Fruit fly (Drosophila melanogaster) whole organism, embryonic: Measurements from ENCODE around the gene Tis11.

Experiments
- Bgb ChIP-seq: fragments of 200-800 bp; sonication (Bioruptor generic); IDR thresholded peaks from 2 replicates; pipeline ENCODE4 v1.3.6; 2022; ENCODE audit warnings: missing biosample characterization, missing genetic modification characterization; ENCODE audit not compliant: partially characterized antibody
- CG10431 ChIP-seq: fragments of 200-800 bp; sonication (Bioruptor generic); optimal IDR thresholded peaks from 3 replicates; lab custom pipeline; 2018; ENCODE audit warnings: missing biosample characterization, mild to moderate bottlenecking, missing genetic modification characterization
- CG11247 ChIP-seq: fragments of 200-800 bp; sonication (Bioruptor generic); IDR thresholded peaks from 2 replicates; pipeline ENCODE4 v1.3.6; 2022; ENCODE audit warnings: missing biosample characterization, missing genetic modification characterization
- CG12391 ChIP-seq: fragments of 200-800 bp; sonication (Bioruptor generic); optimal IDR thresholded peaks from 3 replicates; lab custom pipeline; 2018; ENCODE audit warnings: missing biosample characterization, mild to moderate bottlenecking, missing genetic modification characterization, moderate library complexity
- CG12942 ChIP-seq: fragments of 200-800 bp; sonication (Bioruptor generic); optimal IDR thresholded peaks from 3 replicates; lab custom pipeline; 2016; ENCODE audit warnings: missing biosample characterization, missing genetic modification characterization
- CG13624 ChIP-seq: fragments of 200-800 bp; sonication (Bioruptor generic); optimal IDR thresholded peaks from 2 replicates; lab custom pipeline; 2016; ENCODE audit warnings: missing biosample characterization, missing genetic modification characterization
- CG16815 ChIP-seq: fragments of 200-800 bp; sonication (Bioruptor generic); optimal IDR thresholded peaks from 3 replicates; lab custom pipeline; 2017; ENCODE audit warnings: missing biosample characterization, mild to moderate bottlenecking, missing genetic modification characterization
- CG2889 ChIP-seq: fragments of 200-800 bp; sonication (Bioruptor generic); IDR thresholded peaks from 3 replicates; pipeline ENCODE4 v1.3.6; 2022; ENCODE audit warnings: missing biosample characterization, missing genetic modification characterization
- CG3847 ChIP-seq: fragments of 200-800 bp; sonication (Bioruptor generic); IDR thresholded peaks from 2 replicates; pipeline ENCODE4 v1.3.6; 2022; ENCODE audit warnings: missing biosample characterization, missing genetic modification characterization
- CG6791 ChIP-seq: fragments of 200-800 bp; sonication (Bioruptor generic); IDR thresholded peaks from 3 replicates; pipeline ENCODE4 v1.3.6; 2022; ENCODE audit warnings: missing biosample characterization, missing genetic modification characterization; ENCODE audit not compliant: partially characterized antibody
- CG6854 ChIP-seq: fragments of 200-800 bp; sonication (Bioruptor generic); optimal IDR thresholded peaks from 3 replicates; lab custom pipeline; 2017; ENCODE audit warnings: missing biosample characterization, mild to moderate bottlenecking, missing genetic modification characterization
- CG8290 ChIP-seq, 3 experiments: fragments of 200-800 bp; sonication (Bioruptor generic); optimal IDR thresholded peaks; 2 replicates each; lab custom pipeline; 2016 to 2019; ENCODE audit warnings: missing biosample characterization in 3 of 3, missing genetic modification characterization in 3 of 3, mild to moderate bottlenecking in 2 of 3, moderate library complexity in 1 of 3
- CG8359 ChIP-seq: fragments of 200-800 bp; sonication (Bioruptor generic); optimal IDR thresholded peaks from 2 replicates; lab custom pipeline; 2017; ENCODE audit warnings: missing biosample characterization, mild to moderate bottlenecking, missing genetic modification characterization, borderline replicate concordance
- CG9215 ChIP-seq: fragments of 200-800 bp; sonication (Bioruptor generic); IDR thresholded peaks from 2 replicates; pipeline ENCODE4 v1.3.6; 2022; ENCODE audit warnings: missing biosample characterization, missing genetic modification characterization
- CHES-1-like ChIP-seq: fragments of 200-800 bp; sonication (Bioruptor generic); optimal IDR thresholded peaks from 2 replicates; lab custom pipeline; 2016; ENCODE audit warnings: missing biosample characterization, missing genetic modification characterization
- CTCF ChIP-seq: fragments of 200-800 bp; sonication (Bioruptor generic); optimal IDR thresholded peaks from 2 replicates; lab custom pipeline; 2017; ENCODE audit warnings: missing biosample characterization, mild to moderate bottlenecking, missing genetic modification characterization, moderate library complexity
- CrebB ChIP-seq: fragments of 200-800 bp; sonication (Bioruptor generic); optimal IDR thresholded peaks from 3 replicates; lab custom pipeline; 2018; ENCODE audit warnings: missing biosample characterization, mild to moderate bottlenecking, missing genetic modification characterization
- D19B ChIP-seq: fragments of 200-800 bp; sonication (Bioruptor generic); optimal IDR thresholded peaks from 2 replicates; lab custom pipeline; 2017; ENCODE audit warnings: missing biosample characterization, mild to moderate bottlenecking, missing genetic modification characterization
- Deaf1 ChIP-seq: fragments of 200-800 bp; optimal IDR thresholded peaks from 3 replicates; lab custom pipeline; 2019; ENCODE audit warnings: missing biosample characterization, mild to moderate bottlenecking, missing genetic modification characterization, moderate library complexity
- Dfd ChIP-seq, 2 experiments: fragments of >200 bp; optimal IDR thresholded peaks; 2 replicates each; lab custom pipeline; 2017; ENCODE audit warnings: missing biosample characterization in 2 of 2, missing genetic modification characterization in 2 of 2
- Doc2 ChIP-seq: fragments of 200-800 bp; sonication (Bioruptor generic); IDR thresholded peaks from 2 replicates; pipeline ENCODE4 v1.3.6; 2022; ENCODE audit warnings: missing biosample characterization, missing genetic modification characterization
- E2f1 ChIP-seq: fragments of 200-800 bp; sonication (Bioruptor generic); IDR thresholded peaks from 2 replicates; pipeline ENCODE4 v1.3.6; 2022; ENCODE audit warnings: missing biosample characterization, missing genetic modification characterization
- Ets65A ChIP-seq: fragments of 200-800 bp; sonication (Bioruptor generic); peaks from one replicate; lab custom pipeline; 2016; ENCODE audit warnings: missing biosample characterization, missing genetic modification characterization
- Fer1 ChIP-seq: fragments of 200-800 bp; sonication (Bioruptor generic); optimal IDR thresholded peaks from 2 replicates; lab custom pipeline; 2017; ENCODE audit warnings: missing biosample characterization, mild to moderate bottlenecking, missing genetic modification characterization
- Hand ChIP-seq: fragments of 200-800 bp; sonication (Bioruptor generic); optimal IDR thresholded peaks from 2 replicates; lab custom pipeline; 2017; ENCODE audit warnings: mild to moderate bottlenecking, missing biosample characterization, missing genetic modification reagents, missing genetic modification characterization
- Hmr ChIP-seq: fragments of 200-800 bp; sonication (Bioruptor generic); optimal IDR thresholded peaks from 3 replicates; lab custom pipeline; 2017; ENCODE audit warnings: mild to moderate bottlenecking, missing biosample characterization, missing genetic modification reagents, missing genetic modification characterization
- Hr39 ChIP-seq: fragments of >200 bp; optimal IDR thresholded peaks from 2 replicates; lab custom pipeline; 2017
- Jarid2 ChIP-seq: fragments of 200-800 bp; sonication (Bioruptor generic); optimal IDR thresholded peaks from 3 replicates; lab custom pipeline; 2017; ENCODE audit warnings: mild to moderate bottlenecking, missing biosample characterization, missing genetic modification reagents, missing genetic modification characterization
- MESR4 ChIP-seq: fragments of 200-800 bp; sonication (Bioruptor generic); optimal IDR thresholded peaks from 2 replicates; lab custom pipeline; 2018; ENCODE audit warnings: missing biosample characterization, mild to moderate bottlenecking, missing genetic modification characterization, moderate library complexity
- NC2β ChIP-seq: fragments of 200-800 bp; sonication (Bioruptor generic); optimal IDR thresholded peaks from 2 replicates; lab custom pipeline; 2016; ENCODE audit warnings: missing biosample characterization, missing genetic modification characterization
- NfI ChIP-seq: fragments of 200-800 bp; sonication (Bioruptor generic); optimal IDR thresholded peaks from 3 replicates; lab custom pipeline; 2018; ENCODE audit warnings: missing biosample characterization, mild to moderate bottlenecking, missing genetic modification characterization, moderate library complexity
- Ravus ChIP-seq: fragments of 200-800 bp; sonication (Bioruptor generic); IDR thresholded peaks from 2 replicates; pipeline ENCODE4 v1.3.6; 2022; ENCODE audit warnings: missing biosample characterization, missing genetic modification characterization
- Rx ChIP-seq: fragments of 200-800 bp; sonication (Bioruptor generic); IDR thresholded peaks from 2 replicates; pipeline ENCODE4 v1.3.6; 2022; ENCODE audit warnings: missing biosample characterization, missing genetic modification characterization
- Sry-δ ChIP-seq: fragments of 200-800 bp; sonication (Bioruptor generic); optimal IDR thresholded peaks from 2 replicates; lab custom pipeline; 2016; ENCODE audit warnings: missing biosample characterization, missing genetic modification characterization
- Xrp1 ChIP-seq: fragments of 200-800 bp; sonication (Bioruptor generic); IDR thresholded peaks from 2 replicates; pipeline ENCODE4 v1.3.6; 2022; ENCODE audit warnings: missing biosample characterization, missing genetic modification characterization
- ase ChIP-seq: fragments of 200-800 bp; sonication (Bioruptor generic); IDR thresholded peaks from 3 replicates; pipeline ENCODE4 v1.3.6; 2022; ENCODE audit warnings: missing biosample characterization, missing genetic modification characterization
- br ChIP-seq: fragments of >200 bp; optimal IDR thresholded peaks from 2 replicates; lab custom pipeline; 2017
- dmrt11E ChIP-seq: fragments of 200-800 bp; sonication (Bioruptor generic); optimal IDR thresholded peaks from 3 replicates; lab custom pipeline; 2018; ENCODE audit warnings: missing biosample characterization, mild to moderate bottlenecking, missing genetic modification characterization, moderate library complexity
- hbn ChIP-seq: fragments of 200-800 bp; sonication (Bioruptor generic); IDR thresholded peaks from 2 replicates; pipeline ENCODE4 v1.3.6; 2022; ENCODE audit warnings: missing biosample characterization, missing genetic modification characterization; ENCODE audit not compliant: partially characterized antibody
- kni ChIP-seq: fragments of 200-800 bp; sonication (Bioruptor generic); optimal IDR thresholded peaks from 3 replicates; lab custom pipeline; 2017; ENCODE audit warnings: mild to moderate bottlenecking, missing biosample characterization, missing genetic modification reagents, missing genetic modification characterization
- lilli ChIP-seq: fragments of 200-800 bp; sonication (Bioruptor generic); optimal IDR thresholded peaks from 3 replicates; lab custom pipeline; 2016; ENCODE audit warnings: missing biosample characterization, missing genetic modification characterization
- nau ChIP-seq: fragments of 200-800 bp; sonication (Bioruptor generic); optimal IDR thresholded peaks from 3 replicates; lab custom pipeline; 2017; ENCODE audit warnings: missing biosample characterization, mild to moderate bottlenecking, missing genetic modification characterization, missing genetic modification reagents
- pb ChIP-seq: fragments of 200-800 bp; sonication (Bioruptor generic); optimal IDR thresholded peaks from 3 replicates; lab custom pipeline; 2016; ENCODE audit warnings: missing biosample characterization, missing genetic modification characterization
- pho ChIP-seq: fragments of 200-800 bp; sonication (Bioruptor generic); optimal IDR thresholded peaks from 2 replicates; lab custom pipeline; 2016; ENCODE audit warnings: missing biosample characterization, missing genetic modification characterization
- pzg ChIP-seq: fragments of 200-800 bp; sonication (Bioruptor generic); optimal IDR thresholded peaks from 3 replicates; lab custom pipeline; 2018; ENCODE audit warnings: missing biosample characterization, mild to moderate bottlenecking, missing genetic modification characterization, moderate library complexity
- rib ChIP-seq: fragments of 200-800 bp; sonication (Bioruptor generic); IDR thresholded peaks from 2 replicates; pipeline ENCODE4 v1.3.6; 2022; ENCODE audit warnings: missing biosample characterization, missing genetic modification characterization
- row ChIP-seq: fragments of 200-800 bp; sonication (Bioruptor generic); IDR thresholded peaks from 3 replicates; pipeline ENCODE4 v1.3.6; 2022; ENCODE audit warnings: missing biosample characterization, missing genetic modification characterization
- run ChIP-seq: fragments of 200-800 bp; sonication (Bioruptor generic); optimal IDR thresholded peaks from 3 replicates; lab custom pipeline; 2018; ENCODE audit warnings: missing biosample characterization, mild to moderate bottlenecking, missing genetic modification characterization
- scrt ChIP-seq: fragments of 200-800 bp; sonication (Bioruptor generic); optimal IDR thresholded peaks from 2 replicates; lab custom pipeline; 2018; ENCODE audit warnings: missing biosample characterization, mild to moderate bottlenecking, missing genetic modification characterization, moderate library complexity
- ssp ChIP-seq: fragments of 200-800 bp; sonication (Bioruptor generic); IDR thresholded peaks from 2 replicates; pipeline ENCODE4 v1.3.6; 2022; ENCODE audit warnings: missing biosample characterization, missing genetic modification characterization
- ttk ChIP-seq: fragments of 200-800 bp; sonication (Bioruptor generic); IDR thresholded peaks from 2 replicates; pipeline ENCODE4 v2.1.2; 2022; ENCODE audit warnings: missing biosample characterization, missing genetic modification characterization
- wdn ChIP-seq: fragments of 200-800 bp; sonication (Bioruptor generic); IDR thresholded peaks from 2 replicates; pipeline ENCODE4 v1.3.6; 2022; ENCODE audit warnings: missing biosample characterization, missing genetic modification characterization

Tis11 gene

DNA sequence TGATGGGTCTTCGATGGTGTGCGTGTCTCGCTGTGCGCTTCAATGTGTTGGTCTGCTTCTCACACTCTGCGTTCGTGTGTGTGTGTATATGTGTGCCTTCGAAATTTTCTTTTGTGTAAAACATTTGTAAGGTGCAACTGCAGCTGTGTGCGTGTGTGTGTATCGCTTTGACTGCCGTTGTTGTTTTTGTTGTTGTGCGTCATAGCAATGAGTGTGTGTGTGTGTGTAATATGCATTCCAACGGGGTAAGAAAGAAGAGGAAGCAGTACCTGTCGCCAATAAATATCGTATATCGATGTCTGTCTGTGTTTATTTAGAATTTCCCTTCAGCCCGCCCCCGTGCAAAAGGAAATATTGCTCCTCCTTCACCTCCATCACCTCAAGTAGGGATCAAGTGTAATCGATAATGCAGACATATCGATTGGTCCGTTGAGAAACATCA lies 4.9 kb upstream of the Tis11 start (continued):
- TF ChIP-seq scrt (GFP tag; lab: Kevin White, UChicago) (no peak), Deaf1 (tag; lab: Kevin White, UChicago) (no peak), NC2β (no peak), ase (no peak), Hr39 (lab: Kevin White, UChicago) (no peak), pho (no peak), CG6791 (GFP tag; lab: Robert Waterston, UW) (peak; percentile 81), CG10431 (no peak), Ets65A (GFP tag; lab: Kevin White, UChicago) (no peak), rib (GFP tag; lab: Robert Waterston, UW) (peak; percentile 43; the same call in 1 of the 2 replicates), Doc2 (GFP tag; lab: Robert Waterston, UW) (no peak), hbn (0 out of 2 replicates have a peak, but pooled peaks have one; percentile 32), Sry-δ (peak; percentile 57), D19B (GFP tag; lab: Kevin White, UChicago) (no peak), CHES-1-like (GFP tag; lab: Kevin White, UChicago) (peak; percentile 47), Hmr (no peak), lilli (GFP tag; lab: Kevin White, UChicago) (no peak), ssp (GFP tag; lab: Robert Waterston, UW) (no peak), CG13624 (GFP tag; lab: Kevin White, UChicago) (no peak), Bgb (GFP tag; lab: Robert Waterston, UW) (peak; percentile 18; the same call in 1 of the 2 replicates), CG11247 (GFP tag; lab: Robert Waterston, UW) (no peak), CG2889 (GFP tag; lab: Robert Waterston, UW) (no peak), Ravus (GFP tag; lab: Robert Waterston, UW) (no peak), CG8290 (GFP tag; optimal IDR thresholded peaks at IDR 0.05; lab: Kevin White, UChicago) (peak; percentile 1), CG8290 (tag; optimal IDR thresholded peaks at IDR 0.05; lab: Kevin White, UChicago) (peak; percentile 5 to 35), Xrp1 (GFP tag; lab: Robert Waterston, UW) (no peak), E2f1 (GFP tag; lab: Robert Waterston, UW) (no peak), Rx (GFP tag; lab: Robert Waterston, UW) (no peak), CrebB (tag; lab: Kevin White, UChicago) (peak; percentile 26), CG12391 (tag; lab: Kevin White, UChicago) (no peak), dmrt11E (tag; lab: Kevin White, UChicago) (no peak), pb (GFP tag; lab: Kevin White, UChicago) (no peak), nau (GFP tag; lab: Kevin White, UChicago) (no peak), MESR4 (GFP tag; lab: Kevin White, UChicago) (peak; percentile 34), CG16815 (GFP tag; lab: Kevin White, UChicago) (no peak), CG3847 (GFP tag; lab: Robert Waterston, UW) (no peak), CG9215 (GFP tag; lab: Robert Waterston, UW) (no peak), CG8359 (GFP tag; lab: Kevin White, UChicago) (no peak), NfI (GFP tag; lab: Kevin White, UChicago) (no peak), CG6854 (GFP tag; lab: Kevin White, UChicago) (no peak), kni (GFP tag; lab: Kevin White, UChicago) (peak; percentile 46), Fer1 (GFP tag; lab: Kevin White, UChicago) (peak; percentile 11), Dfd (GFP tag; optimal IDR thresholded peaks at IDR 0.05; lab: Kevin White, UChicago) (no peak), row (GFP tag; lab: Robert Waterston, UW) (peak; percentile 8; the same call in 1 of the 3 replicates), wdn (GFP tag; lab: Robert Waterston, UW) (no peak), br (lab: Kevin White, UChicago) (no peak), Jarid2 (GFP tag; lab: Kevin White, UChicago) (no peak), CTCF (GFP tag; lab: Kevin White, UChicago) (no peak), ttk (GFP tag; lab: Robert Waterston, UW) (no peak), run (no peak), pzg (GFP tag; lab: Kevin White, UChicago) (peak; percentile 22), Hand (GFP tag; lab: Kevin White, UChicago) (no peak), CG12942 (GFP tag; lab: Kevin White, UChicago) (no peak)
